Fruit fly (Drosophila melanogaster) whole organism, prepupa: ENCODE data around the gene X11Lbeta.

Source experiments
- Blimp-1 ChIP-seq: fragments of 200-800 bp; sonication (Bioruptor generic); optimal IDR thresholded peaks from 3 replicates; lab custom pipeline; 2017; ENCODE audit warnings: missing biosample characterization, missing genetic modification characterization, mild to moderate bottlenecking, moderate library complexity, missing genetic modification reagents
- CG6808 ChIP-seq: fragments of 200-800 bp; sonication (Bioruptor generic); optimal IDR thresholded peaks from 3 replicates; lab custom pipeline; 2017; ENCODE audit warnings: missing biosample characterization, missing genetic modification characterization, mild to moderate bottlenecking, moderate library complexity, missing genetic modification reagents
- Met ChIP-seq: fragments of 200-800 bp; sonication (Bioruptor generic); optimal IDR thresholded peaks from 3 replicates; lab custom pipeline; 2016; ENCODE audit warnings: missing biosample characterization, missing genetic modification characterization
- OdsH ChIP-seq: fragments of 200-800 bp; sonication (Bioruptor generic); optimal IDR thresholded peaks from 3 replicates; lab custom pipeline; 2016; ENCODE audit warnings: missing biosample characterization, missing genetic modification characterization
- net ChIP-seq: fragments of 200-800 bp; sonication (Bioruptor generic); optimal IDR thresholded peaks from 3 replicates; lab custom pipeline; 2016; ENCODE audit warnings: missing biosample characterization, missing genetic modification characterization
- ss ChIP-seq, 2 experiments: fragments of 200-800 bp; sonication (Bioruptor generic); optimal IDR thresholded peaks; 2 replicates in 1 of 2; 3 replicates in 1 of 2; lab custom pipeline; 2017 to 2018; ENCODE audit warnings: mild to moderate bottlenecking in 2 of 2, missing biosample characterization in 2 of 2, missing genetic modification characterization in 2 of 2, moderate library complexity in 1 of 2

- no peak for TF ChIP-seq Met (GFP tag; lab: Kevin White, UChicago)
- no peak for TF ChIP-seq CG6808 (GFP tag; lab: Kevin White, UChicago)
- no peak for TF ChIP-seq net (GFP tag; lab: Kevin White, UChicago)
- TF ChIP-seq OdsH (GFP tag; lab: Kevin White, UChicago) = no peak
- no peak for TF ChIP-seq Blimp-1 (GFP tag; lab: Kevin White, UChicago)
- no peak for TF ChIP-seq ss (GFP tag; optimal IDR thresholded peaks at IDR 0.05; lab: Kevin White, UChicago)
Measured at dm6 chrX:10599318-10599717, 28.2 kb upstream of the X11Lbeta start.
